Worm (Caenorhabditis elegans) whole organism, L1 larva: Measurements from ENCODE around the gene K01D12.5.

Experiments
- nhr-28 ChIP-seq: fragments of 150-350 bp; optimal IDR thresholded peaks from 2 replicates; lab custom pipeline; 2014; ENCODE audit warnings: missing biosample characterization, missing genetic modification characterization
- nhr-77 ChIP-seq: fragments of 150-350 bp; optimal IDR thresholded peaks from 2 replicates; lab custom pipeline; 2014; ENCODE audit warnings: missing biosample characterization, missing genetic modification characterization
- pax-3 ChIP-seq: fragments of 200-800 bp; sonication (Bioruptor generic); optimal IDR thresholded peaks from 2 replicates; lab custom pipeline; 2018; ENCODE audit warnings: mild to moderate bottlenecking, missing genetic modification characterization, moderate library complexity, missing compliant biosample characterization
- tlp-1 ChIP-seq: fragments of 150-350 bp; optimal IDR thresholded peaks from 2 replicates; lab custom pipeline; 2014; ENCODE audit warnings: missing biosample characterization, missing genetic modification characterization
- unc-130 ChIP-seq: fragments of 150-350 bp; optimal IDR thresholded peaks from 2 replicates; lab custom pipeline; 2017; ENCODE audit warnings: missing biosample characterization, missing genetic modification characterization, inconsistent platforms
- vab-15 ChIP-seq: sonication (generic microtip); optimal IDR thresholded peaks from 2 replicates; lab custom pipeline; 2017; ENCODE audit warnings: missing genotype, mild to moderate bottlenecking, missing genetic modification characterization, missing compliant biosample characterization
- zag-1 ChIP-seq: fragments of 150-350 bp; optimal IDR thresholded peaks from 2 replicates; lab custom pipeline; 2014; ENCODE audit warnings: missing biosample characterization, missing genetic modification characterization

- TF ChIP-seq tlp-1 (tag; lab: Kevin White, UChicago) (no peak), nhr-28 (tag; lab: Kevin White, UChicago) (no peak), nhr-77 (no peak), unc-130 (no peak), zag-1 (tag; lab: Kevin White, UChicago) (no peak), vab-15 (tag; lab: Kevin White, UChicago) (no peak), pax-3 (tag; lab: Kevin White, UChicago) (no peak)
Observed at ce11 chrV:12369437-12369836, 28.2 kb upstream of the K01D12.5 start, which contains the start of gene gcy-13.
